Worm (Caenorhabditis elegans) whole organism, L4 larva: ENCODE measurements around the gene timm-17B.2.

Experiments
- arid-1 ChIP-seq: fragments of 200-800 bp; sonication (Bioruptor generic); conservative IDR thresholded peaks from 2 replicates; pipeline ENCODE4 v1.3.6; 2022; ENCODE audit warnings: missing genetic modification reagents, missing genetic modification characterization, missing compliant biosample characterization
- ceh-82 ChIP-seq: sonication (generic microtip); optimal IDR thresholded peaks from 2 replicates; lab custom pipeline; 2017; ENCODE audit warnings: missing biosample characterization, missing genetic modification characterization
- cey-2 ChIP-seq: sonication (generic microtip); optimal IDR thresholded peaks from 3 replicates; lab custom pipeline; 2017; ENCODE audit warnings: missing genetic modification characterization, mild to moderate bottlenecking, missing compliant biosample characterization, antibody characterized with exemption, borderline replicate concordance; ENCODE audit not compliant: insufficient read depth
- fkh-10 ChIP-seq: fragments of 150-350 bp; optimal IDR thresholded peaks from 2 replicates; lab custom pipeline; 2014; ENCODE audit warnings: missing biosample characterization, missing genetic modification reagents, missing genetic modification characterization
- hif-1 ChIP-seq, 2 experiments: sonication (generic microtip); optimal IDR thresholded peaks; 2 replicates each; lab custom pipeline; 2016 to 2017; ENCODE audit warnings: missing compliant biosample characterization in 2 of 2, missing genetic modification characterization in 2 of 2, missing genetic modification reagents in 2 of 2, missing genotype in 2 of 2, mild to moderate bottlenecking in 1 of 2
- lin-13 ChIP-seq: fragments of 150-350 bp; optimal IDR thresholded peaks from 2 replicates; lab custom pipeline; 2014; ENCODE audit warnings: missing biosample characterization, missing genetic modification reagents, missing genetic modification characterization
- lir-3 ChIP-seq: sonication (generic microtip); optimal IDR thresholded peaks from 2 replicates; lab custom pipeline; 2016; ENCODE audit warnings: mild to moderate bottlenecking, missing genetic modification characterization, missing compliant biosample characterization

- TF ChIP-seq cey-2 (tag; lab: Kevin White, UChicago) (no peak), fkh-10 (GFP tag; lab: Kevin White, UChicago) (no peak), hif-1 (tag; optimal IDR thresholded peaks at IDR 0.05; lab: Kevin White, UChicago) (no peak), arid-1 (no peak), ceh-82 (tag; lab: Kevin White, UChicago) (no peak), lir-3 (tag; lab: Kevin White, UChicago) (no peak), lin-13 (no peak)
Observed at ce11 chrIV:8376923-8377322, 19.5 kb upstream of the timm-17B.2 start.
